Fruit fly (Drosophila melanogaster): ENCODE measurements around the gene Golgin104.
A peak's percentile ranks its signal among the peaks of the same experiment; 100 is the strongest.

Gene Golgin104

DNA sequence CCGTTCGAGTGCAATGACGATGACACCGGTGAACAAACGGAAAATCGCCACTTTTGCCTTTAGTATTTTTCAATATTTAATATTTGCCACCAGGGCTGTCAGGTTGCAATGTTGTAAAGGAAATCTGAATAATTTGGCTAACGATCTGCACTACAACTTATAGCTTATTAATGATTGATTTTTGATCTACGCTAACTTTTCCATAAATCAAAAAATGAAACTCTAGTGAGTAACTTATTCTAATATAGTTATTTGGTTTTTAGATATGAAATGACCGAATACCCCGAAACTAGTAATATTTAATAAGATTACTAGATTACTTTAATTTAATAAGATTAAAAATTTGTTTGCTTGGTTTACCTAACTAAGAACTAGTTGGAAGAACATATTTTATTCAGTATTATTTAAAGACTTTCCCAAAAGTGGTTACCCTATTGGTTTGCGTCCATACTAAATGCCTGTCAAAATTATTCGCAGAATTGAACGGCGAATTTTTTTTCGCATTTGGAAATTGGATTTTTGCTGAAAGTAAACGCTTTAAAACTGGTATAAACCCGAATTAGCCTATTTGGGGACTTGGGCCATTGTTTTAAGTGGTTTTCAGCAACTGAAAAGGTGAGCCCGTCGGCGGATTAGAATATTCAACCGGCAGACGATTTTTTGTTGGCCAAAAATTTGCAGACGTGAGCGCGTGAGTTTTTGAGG is 34.3 kb upstream of the Golgin104 start, which contains the start of the genes Agpat3 and RAF2 (continued):
- no peak for TF ChIP-seq CG14965 (GFP tag; optimal IDR thresholded peaks at IDR 0.05; ENCODE audit: borderline replicate concordance)
- TF ChIP-seq CrebB (tag; optimal IDR thresholded peaks at IDR 0.05): no peak
- no peak for TF ChIP-seq CG10321 (GFP tag; IDR thresholded peaks at IDR 0.05)
- TF ChIP-seq hb (GFP tag; IDR thresholded peaks at IDR 0.05; ENCODE audit: partially characterized antibody): no peak
- no peak for TF ChIP-seq Lim3 (GFP tag; IDR thresholded peaks at IDR 0.05)
- no peak for TF ChIP-seq CG31388 (GFP tag; optimal IDR thresholded peaks at IDR 0.05)
- TF ChIP-seq tna (GFP tag; IDR thresholded peaks at IDR 0.05; ENCODE audit: partially characterized antibody): no peak
- TF ChIP-seq wek (GFP tag; optimal IDR thresholded peaks at IDR 0.05): no peak
- no peak for TF ChIP-seq vnd (GFP tag; IDR thresholded peaks at IDR 0.05; ENCODE audit: partially characterized antibody)
- no peak for TF ChIP-seq maf-S (GFP tag; optimal IDR thresholded peaks at IDR 0.05)
- no peak for TF ChIP-seq cas (GFP tag; IDR thresholded peaks at IDR 0.05)
- peak; percentile 22 for TF ChIP-seq CG4820 (GFP tag; optimal IDR thresholded peaks at IDR 0.05)
- no peak for TF ChIP-seq NK7.1 (GFP tag; optimal IDR thresholded peaks at IDR 0.05)
- TF ChIP-seq CG17612 (GFP tag; IDR thresholded peaks at IDR 0.05): no peak; the same call in 1 of the 2 replicates
- TF ChIP-seq crol (GFP tag; IDR thresholded peaks at IDR 0.05): no peak
- TF ChIP-seq ewg (GFP tag; optimal IDR thresholded peaks at IDR 0.05): peak; percentile 4
- TF ChIP-seq tap (tag; optimal IDR thresholded peaks at IDR 0.05): peak; percentile 22
- peak; percentile 61 for TF ChIP-seq vvl (GFP tag; IDR thresholded peaks at IDR 0.05)
- TF ChIP-seq CG11456 (GFP tag; IDR thresholded peaks at IDR 0.05): no peak
- TF ChIP-seq fd102C (GFP tag; optimal IDR thresholded peaks at IDR 0.05): no peak
- TF ChIP-seq HmgZ (tag; optimal IDR thresholded peaks at IDR 0.05): no peak
- TF ChIP-seq CG6813 (GFP tag; optimal IDR thresholded peaks at IDR 0.05): no peak
- no peak for TF ChIP-seq MESR4 (GFP tag; optimal IDR thresholded peaks at IDR 0.05)
- TF ChIP-seq esg (GFP tag; conservative IDR thresholded peaks at IDR 0.05): peak; percentile 57
- TF ChIP-seq CG3847 (GFP tag; IDR thresholded peaks at IDR 0.05): peak; percentile 30; the same call in 1 of the 2 replicates
- no peak for TF ChIP-seq CG13296 (GFP tag; optimal IDR thresholded peaks at IDR 0.05)
- peak; percentile 57 for TF ChIP-seq CG7839 (tag; optimal IDR thresholded peaks at IDR 0.05)
- TF ChIP-seq Hr78 (GFP tag; optimal IDR thresholded peaks at IDR 0.05): no peak
- TF ChIP-seq CkIIα-i1 (GFP tag; IDR thresholded peaks at IDR 0.05): no peak
- TF ChIP-seq YL-1 (GFP tag; optimal IDR thresholded peaks at IDR 0.05): no peak
- TF ChIP-seq onecut (GFP tag; IDR thresholded peaks at IDR 0.05): no peak
- TF ChIP-seq Optix (GFP tag; IDR thresholded peaks at IDR 0.05): no peak
- TF ChIP-seq CG6689 (GFP tag; IDR thresholded peaks at IDR 0.05): peak; percentile 64
- peak; percentile 64 for TF ChIP-seq CG9932 (GFP tag; IDR thresholded peaks at IDR 0.05)
- no peak for TF ChIP-seq cg (GFP tag; optimal IDR thresholded peaks at IDR 0.05)
- TF ChIP-seq sob (GFP tag; IDR thresholded peaks at IDR 0.05): peak; percentile 54; the same call in 1 of the 2 replicates
- TF ChIP-seq tup (GFP tag; optimal IDR thresholded peaks at IDR 0.05): no peak
- TF ChIP-seq ken (GFP tag; IDR thresholded peaks at IDR 0.05): peak; percentile 34; the same call in 1 of the 3 replicates
- TF ChIP-seq CG18476 (GFP tag; optimal IDR thresholded peaks at IDR 0.05): peak; percentile 14
- no peak; the same call in 2 of the 3 replicates for TF ChIP-seq croc (GFP tag; conservative IDR thresholded peaks at IDR 0.05)
- no peak for TF ChIP-seq ttk (GFP tag; IDR thresholded peaks at IDR 0.05)
- TF ChIP-seq Eip74EF (GFP tag; optimal IDR thresholded peaks at IDR 0.05): no peak
- peak; percentile 37 for TF ChIP-seq dmrt99B (tag; optimal IDR thresholded peaks at IDR 0.05)
- TF ChIP-seq twi (tag; optimal IDR thresholded peaks at IDR 0.05): no peak
- no peak for TF ChIP-seq CG13624 (GFP tag; optimal IDR thresholded peaks at IDR 0.05)
- TF ChIP-seq CG6654 (GFP tag; optimal IDR thresholded peaks at IDR 0.05): no peak
- TF ChIP-seq mam (GFP tag; optimal IDR thresholded peaks at IDR 0.05): peak; percentile 42
- TF ChIP-seq btn (GFP tag; optimal IDR thresholded peaks at IDR 0.05): no peak
- no peak for TF ChIP-seq HmgD (GFP tag; optimal IDR thresholded peaks at IDR 0.05)
- TF ChIP-seq ERR (GFP tag; optimal IDR thresholded peaks at IDR 0.05): no peak
